Worm (Caenorhabditis elegans) whole organism, L4 larva: ENCODE results near the gene msp-113.

ENCODE experiments used
- F37D6.2 ChIP-seq: sonication (generic microtip); optimal IDR thresholded peaks from 2 replicates; lab custom pipeline; 2016; ENCODE audit warnings: mild to moderate bottlenecking, missing genetic modification characterization, missing compliant biosample characterization
- ZK337.2 ChIP-seq: fragments of 200-800 bp; sonication (Bioruptor generic); IDR thresholded peaks from 2 replicates; pipeline ENCODE4 v1.3.6; 2022; ENCODE audit warnings: missing genetic modification reagents, missing genetic modification characterization, missing compliant biosample characterization
- ceh-82 ChIP-seq: sonication (generic microtip); optimal IDR thresholded peaks from 2 replicates; lab custom pipeline; 2017; ENCODE audit warnings: missing biosample characterization, missing genetic modification characterization
- dve-1 ChIP-seq: sonication (generic microtip); optimal IDR thresholded peaks from 2 replicates; lab custom pipeline; 2017; ENCODE audit warnings: antibody characterized with exemption, mild to moderate bottlenecking, missing genetic modification characterization, missing compliant biosample characterization; ENCODE audit not compliant: insufficient read depth
- egl-27 ChIP-seq: sonication (generic microtip); optimal IDR thresholded peaks from 3 replicates; lab custom pipeline; 2017; ENCODE audit warnings: missing biosample characterization, missing genetic modification reagents, missing genetic modification characterization
- fkh-10 ChIP-seq: fragments of 150-350 bp; optimal IDR thresholded peaks from 2 replicates; lab custom pipeline; 2014; ENCODE audit warnings: missing biosample characterization, missing genetic modification reagents, missing genetic modification characterization
- lin-39 ChIP-seq: fragments of 150-350 bp; optimal IDR thresholded peaks from 2 replicates; lab custom pipeline; 2014; ENCODE audit warnings: missing biosample characterization, missing genetic modification reagents, missing genetic modification characterization
- mxl-3 ChIP-seq: fragments of 200-800 bp; sonication (Bioruptor generic); optimal IDR thresholded peaks from 2 replicates; lab custom pipeline; 2018; ENCODE audit warnings: mild to moderate bottlenecking, missing genetic modification characterization, missing compliant biosample characterization
- nhr-10 ChIP-seq: fragments of 150-350 bp; optimal IDR thresholded peaks from 2 replicates; lab custom pipeline; 2014; ENCODE audit warnings: missing biosample characterization, missing genetic modification characterization
- nhr-76 ChIP-seq: fragments of 150-350 bp; optimal IDR thresholded peaks from 2 replicates; lab custom pipeline; 2014; ENCODE audit warnings: missing biosample characterization, missing genetic modification characterization
- unc-62 ChIP-seq, 3 experiments: fragments of 150-350 bp in 1 of 3; sonication (generic microtip); optimal IDR thresholded peaks in 2 of 3; peaks in 1 of 3; 1 replicate in 1 of 3; 2 replicates in 2 of 3; lab custom pipeline; 2014 to 2017; ENCODE audit warnings: missing biosample characterization in 3 of 3, missing genetic modification characterization in 3 of 3, missing genetic modification reagents in 3 of 3, missing genotype in 1 of 3
- zfp-3 ChIP-seq: fragments of 200-800 bp; sonication (Bioruptor generic); conservative IDR thresholded peaks from 2 replicates; pipeline ENCODE4 v1.3.6; 2022; ENCODE audit warnings: missing genetic modification reagents, missing genetic modification characterization, missing compliant biosample characterization

- TF ChIP-seq ZK337.2 (GFP tag; lab: Robert Waterston, UW) (no peak), nhr-10 (no peak), ceh-82 (tag; lab: Kevin White, UChicago) (no peak), unc-62 (GFP tag; optimal IDR thresholded peaks at IDR 0.05 in 1 of 2; lab: Kevin White, UChicago) (no peak), unc-62 (tag; optimal IDR thresholded peaks at IDR 0.05; lab: Kevin White, UChicago) (no peak), nhr-76 (no peak), mxl-3 (GFP tag; lab: Kevin White, UChicago) (no peak), F37D6.2 (tag; lab: Kevin White, UChicago) (no peak), dve-1 (tag; lab: Kevin White, UChicago) (peak; percentile 70), lin-39 (tag; lab: Kevin White, UChicago) (no peak), egl-27 (tag; lab: Kevin White, UChicago) (no peak), zfp-3 (GFP tag; lab: Robert Waterston, UW) (no peak), fkh-10 (GFP tag; lab: Kevin White, UChicago) (no peak)
Observed at ce11 chrIV:5317106-5317505, 19.3 kb downstream of the msp-113 start.
